Worm (Caenorhabditis elegans) whole organism, mixed stage, embryonic: ENCODE measurements around the gene snai-1.

Experiments used
- blmp-1 ChIP-seq: fragments of 150-350 bp; optimal IDR thresholded peaks from 2 replicates; lab custom pipeline; 2014; ENCODE audit warnings: missing biosample characterization, missing genetic modification characterization
- ces-1 ChIP-seq: fragments of 150-350 bp; optimal IDR thresholded peaks from 2 replicates; lab custom pipeline; 2014; ENCODE audit warnings: missing biosample characterization, missing genetic modification reagents, missing genetic modification characterization
- lin-13 ChIP-seq: fragments of 150-350 bp; optimal IDR thresholded peaks from 2 replicates; lab custom pipeline; 2014; ENCODE audit warnings: missing biosample characterization, missing genetic modification characterization
- mep-1 ChIP-seq: fragments of 150-350 bp; optimal IDR thresholded peaks from 2 replicates; lab custom pipeline; 2017; ENCODE audit warnings: missing biosample characterization, missing genetic modification reagents, missing genetic modification characterization, inconsistent platforms
- mls-2 ChIP-seq: sonication (generic microtip); optimal IDR thresholded peaks from 2 replicates; lab custom pipeline; 2016; ENCODE audit warnings: mild to moderate bottlenecking, missing genetic modification characterization, moderate library complexity, missing compliant biosample characterization
- nhr-12 ChIP-seq: fragments of 150-350 bp; optimal IDR thresholded peaks from 2 replicates; lab custom pipeline; 2014; ENCODE audit warnings: missing biosample characterization, missing genetic modification characterization
- nhr-237 ChIP-seq: fragments of 150-350 bp; optimal IDR thresholded peaks from 2 replicates; lab custom pipeline; 2014; ENCODE audit warnings: missing biosample characterization, missing genetic modification characterization
- pha-4 ChIP-seq: fragments of 150-350 bp; optimal IDR thresholded peaks from 2 replicates; lab custom pipeline; 2018; ENCODE audit warnings: missing biosample characterization, missing genetic modification reagents, missing genetic modification characterization
- unc-39 ChIP-seq: fragments of 150-350 bp; optimal IDR thresholded peaks from 2 replicates; lab custom pipeline; 2014; ENCODE audit warnings: missing biosample characterization, missing genetic modification characterization
- unc-62 ChIP-seq: fragments of 150-350 bp; optimal IDR thresholded peaks from 2 replicates; lab custom pipeline; 2014; ENCODE audit warnings: missing biosample characterization, missing genetic modification reagents, missing genetic modification characterization
- ztf-11 ChIP-seq: fragments of 150-350 bp; optimal IDR thresholded peaks from 2 replicates; lab custom pipeline; 2014; ENCODE audit warnings: missing biosample characterization, missing genetic modification characterization

DNA sequence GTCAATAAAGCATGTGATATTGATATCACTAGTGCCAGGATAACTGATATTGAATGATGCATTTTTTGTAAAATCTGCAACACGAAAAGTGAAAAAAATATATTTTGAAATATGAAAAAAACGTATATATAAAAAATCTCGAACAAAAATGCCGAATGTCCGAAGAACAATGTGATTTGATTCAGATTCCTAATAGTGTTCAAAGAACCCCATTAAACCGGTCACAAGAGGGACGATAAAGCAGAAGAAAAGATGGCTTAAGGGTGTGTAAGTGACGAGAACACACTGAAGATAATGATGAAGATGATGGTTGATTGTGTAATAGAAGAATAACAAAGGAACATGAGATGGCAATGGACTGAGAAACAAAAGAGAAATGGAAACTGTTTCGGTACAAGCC, 25.5 kb downstream of the snai-1 start, which contains the start of gene T21D12.14:
- TF ChIP-seq lin-13 (tag; lab: Kevin White, UChicago) (no peak), unc-62 (GFP tag; lab: Kevin White, UChicago) (no peak), mls-2 (tag; lab: Kevin White, UChicago) (no peak), ces-1 (GFP tag; lab: Kevin White, UChicago) (no peak), nhr-237 (no peak), blmp-1 (tag; lab: Kevin White, UChicago) (no peak), pha-4 (tag; lab: Kevin White, UChicago) (no peak), mep-1 (tag; lab: Kevin White, UChicago) (no peak), unc-39 (tag; lab: Kevin White, UChicago) (no peak), ztf-11 (no peak), nhr-12 (no peak)
